Worm (Caenorhabditis elegans): ENCODE measurements around the gene srh-17.

DNA sequence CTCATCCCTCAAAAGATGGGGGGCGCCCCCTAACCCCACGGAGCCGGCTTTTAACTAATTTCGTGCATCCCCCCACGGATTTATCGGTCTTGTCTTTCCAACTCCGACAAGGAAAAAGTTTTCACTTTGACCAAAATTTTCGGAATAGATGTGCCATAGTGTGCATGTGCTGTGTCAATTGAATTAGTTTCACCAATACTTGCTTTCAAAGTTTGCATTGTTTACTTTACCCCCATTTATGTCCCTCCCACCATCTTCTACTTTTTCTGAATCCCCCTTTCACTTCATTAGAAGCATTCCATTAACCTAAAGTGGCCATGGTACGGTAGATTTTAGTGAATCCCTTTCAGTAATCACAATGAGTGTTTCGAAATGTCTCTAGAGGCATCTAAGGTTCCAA is 43.4 kb upstream of the srh-17 start:
- TF ChIP-seq nhr-11 (tag; optimal IDR thresholded peaks at IDR 0.05) (no peak), lin-11 (tag; optimal IDR thresholded peaks at IDR 0.05) (no peak), ceh-48 (tag; optimal IDR thresholded peaks at IDR 0.05) (no peak), pha-2 (tag; optimal IDR thresholded peaks at IDR 0.05) (no peak)

Measured in whole organism, late embryonic.